Worm (Caenorhabditis elegans): ENCODE data around the gene T19H5.6.

- TF ChIP-seq php-3 (GFP tag; IDR thresholded peaks at IDR 0.05) (no peak), ztf-7 (tag; optimal IDR thresholded peaks at IDR 0.05) (no peak), nhr-11 (tag; optimal IDR thresholded peaks at IDR 0.05) (no peak), unc-62 (GFP tag; optimal IDR thresholded peaks at IDR 0.05 in 1 of 2) (no peak), unc-62 (tag; optimal IDR thresholded peaks at IDR 0.05) (no peak), skn-1 (tag; optimal IDR thresholded peaks at IDR 0.05) (no peak), nhr-76 (tag; optimal IDR thresholded peaks at IDR 0.05) (no peak), dpl-1 (GFP tag; optimal IDR thresholded peaks at IDR 0.05) (no peak), F49E8.2 (tag; optimal IDR thresholded peaks at IDR 0.05; ENCODE audit: borderline replicate concordance) (no peak)
Measured at ce11 chrII:9470027-9470426, at the start of gene T19H5.6.

Data from whole organism, L4 larva.